Fruit fly (Drosophila melanogaster) S2 (cell line): Measurements from ENCODE around the gene HP5.

Experiments used
- CG8478 ChIP-seq: fragments of >200 bp; optimal IDR thresholded peaks from 2 replicates; lab custom pipeline; 2018
- CTCF ChIP-seq, 2 experiments: fragments of >200 bp; optimal IDR thresholded peaks; 2 replicates each; lab custom pipeline; 2018

dm6 chrX:11483297-11483696, 28.7 kb downstream of the HP5 start, which contains the start of gene Uba5:
- TF ChIP-seq CTCF (optimal IDR thresholded peaks at IDR 0.05; lab: Kevin White, UChicago) (peak; percentile 3 to 27), CG8478 (lab: Kevin White, UChicago) (no peak)
